Worm (Caenorhabditis elegans) whole organism, L3 larva: Measurements from ENCODE around the gene M02B1.3.

ENCODE experiments used
- ceh-16 ChIP-seq: sonication (generic microtip); optimal IDR thresholded peaks from 2 replicates; lab custom pipeline; 2017; ENCODE audit warnings: missing biosample characterization, missing genetic modification characterization
- lsy-12 ChIP-seq: sonication (generic microtip); optimal IDR thresholded peaks from 2 replicates; lab custom pipeline; 2016; ENCODE audit warnings: mild to moderate bottlenecking, missing genetic modification characterization, missing compliant biosample characterization
- nhr-11 ChIP-seq: fragments of 150-350 bp; optimal IDR thresholded peaks from 2 replicates; lab custom pipeline; 2014; ENCODE audit warnings: missing biosample characterization, missing genetic modification characterization
- nhr-237 ChIP-seq: fragments of 150-350 bp; optimal IDR thresholded peaks from 2 replicates; lab custom pipeline; 2014; ENCODE audit warnings: missing biosample characterization, missing genetic modification characterization
- pha-4 ChIP-seq: fragments of 150-350 bp; optimal IDR thresholded peaks from 2 replicates; lab custom pipeline; 2014; ENCODE audit warnings: missing biosample characterization, missing genetic modification reagents, missing genetic modification characterization
- sea-2 ChIP-seq: fragments of 150-350 bp; sonication (generic microtip); optimal IDR thresholded peaks from 4 replicates; lab custom pipeline; 2014; ENCODE audit warnings: missing biosample characterization, missing genetic modification reagents, missing genetic modification characterization
- tbx-2 ChIP-seq: sonication (generic microtip); optimal IDR thresholded peaks from 2 replicates; lab custom pipeline; 2016; ENCODE audit warnings: mild to moderate bottlenecking, missing genetic modification characterization, missing compliant biosample characterization
- unc-39 ChIP-seq: sonication (generic microtip); optimal IDR thresholded peaks from 4 replicates; lab custom pipeline; 2017; ENCODE audit warnings: missing biosample characterization, missing genetic modification characterization
- unc-62 ChIP-seq: fragments of 150-350 bp; sonication (generic microtip); optimal IDR thresholded peaks from 4 replicates; lab custom pipeline; 2014; ENCODE audit warnings: missing biosample characterization, missing genetic modification reagents, missing genetic modification characterization

DNA sequence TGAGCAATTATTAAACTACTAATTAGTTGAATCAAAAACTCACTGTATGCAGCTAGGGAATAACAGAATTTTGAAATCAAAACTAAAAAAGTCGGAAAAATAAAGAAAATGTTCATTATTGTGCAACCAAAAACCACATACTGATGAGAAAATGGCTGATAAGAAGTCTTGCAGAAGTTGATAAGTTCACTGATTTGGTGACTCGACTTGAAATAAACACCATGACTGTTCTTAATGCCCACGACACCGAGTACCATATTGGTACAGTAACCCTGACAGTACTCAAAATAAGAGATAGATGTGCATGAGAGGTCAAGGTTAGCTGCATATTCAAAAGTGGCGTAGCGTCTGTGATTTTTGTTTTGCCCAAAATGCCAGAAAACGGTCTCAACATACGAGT lies 49.7 kb downstream of the M02B1.3 start:
- TF ChIP-seq unc-62 (GFP tag; lab: Kevin White, UChicago): no peak
- TF ChIP-seq tbx-2: no peak
- no peak for TF ChIP-seq pha-4
- no peak for TF ChIP-seq ceh-16 (tag; lab: Kevin White, UChicago)
- TF ChIP-seq nhr-11: no peak
- no peak for TF ChIP-seq nhr-237 (tag; lab: Kevin White, UChicago)
- TF ChIP-seq sea-2 (GFP tag; lab: Kevin White, UChicago): no peak
- TF ChIP-seq unc-39 (tag; lab: Kevin White, UChicago): no peak
- no peak for TF ChIP-seq lsy-12 (tag; lab: Kevin White, UChicago)
